Worm (Caenorhabditis elegans): ENCODE results near the gene W04G3.5.

- TF ChIP-seq dmd-4 (tag; optimal IDR thresholded peaks at IDR 0.05; ENCODE audit: borderline replicate concordance) (no peak), pqm-1 (tag; optimal IDR thresholded peaks at IDR 0.05) (no peak), sox-4 (tag; optimal IDR thresholded peaks at IDR 0.05) (no peak), pros-1 (tag; optimal IDR thresholded peaks at IDR 0.05) (no peak), nhr-11 (tag; optimal IDR thresholded peaks at IDR 0.05) (no peak), npax-4 (tag; optimal IDR thresholded peaks at IDR 0.05) (no peak), hlh-30 (tag; optimal IDR thresholded peaks at IDR 0.05; ENCODE audit: insufficient read depth) (no peak)
Measured at ce11 chrX:11050335-11050734, 23.1 kb upstream of the W04G3.5 start.

Measured in whole organism, late embryonic.